Worm (Caenorhabditis elegans) whole organism, young adult: ENCODE measurements around the gene rha-2.

ENCODE experiments used
- B0336.3 ChIP-seq: fragments of 200-800 bp; sonication (Bioruptor generic); IDR thresholded peaks from 2 replicates; pipeline ENCODE4 v1.3.6; 2022; ENCODE audit warnings: missing genetic modification characterization, missing compliant biosample characterization
- C17E4.6 ChIP-seq: fragments of 200-800 bp; sonication (Bioruptor generic); IDR thresholded peaks from 2 replicates; pipeline ENCODE4 v1.3.6; 2022; ENCODE audit warnings: missing genetic modification reagents, missing genetic modification characterization, missing compliant biosample characterization
- F22D6.2 ChIP-seq: sonication (generic microtip); optimal IDR thresholded peaks from 2 replicates; lab custom pipeline; 2016; ENCODE audit warnings: mild to moderate bottlenecking, missing genetic modification characterization, missing compliant biosample characterization
- F49E8.2 ChIP-seq: sonication (generic microtip); optimal IDR thresholded peaks from 3 replicates; lab custom pipeline; 2017; ENCODE audit warnings: missing genetic modification characterization, mild to moderate bottlenecking, missing compliant biosample characterization, antibody characterized with exemption, moderate library complexity; ENCODE audit not compliant: insufficient read depth
- F55B11.4 ChIP-seq: sonication (generic microtip); optimal IDR thresholded peaks from 2 replicates; lab custom pipeline; 2016; ENCODE audit warnings: missing compliant biosample characterization, missing genetic modification characterization, borderline replicate concordance; ENCODE audit not compliant: insufficient read depth
- Y53G8AR.9 ChIP-seq: fragments of 200-800 bp; sonication (Bioruptor generic); conservative IDR thresholded peaks from 2 replicates; pipeline ENCODE4 v1.3.6; 2022; ENCODE audit warnings: missing genetic modification reagents, missing genetic modification characterization, missing compliant biosample characterization
- ZK185.1 ChIP-seq: sonication (generic microtip); optimal IDR thresholded peaks from 2 replicates; lab custom pipeline; 2016; ENCODE audit warnings: mild to moderate bottlenecking, missing genetic modification characterization, missing compliant biosample characterization; ENCODE audit not compliant: poor library complexity, severe bottlenecking
- ama-1 ChIP-seq, 3 experiments: fragments of 150-350 bp in 1 of 3; sonication (generic microtip) in 2 of 3; optimal IDR thresholded peaks; 2 replicates each; lab custom pipeline; 2014 to 2018; ENCODE audit warnings: missing biosample characterization in 2 of 3, missing genetic modification characterization in 2 of 3, missing genetic modification reagents in 2 of 3
- atf-7 ChIP-seq: sonication (generic microtip); optimal IDR thresholded peaks from 2 replicates; lab custom pipeline; 2017; ENCODE audit warnings: mild to moderate bottlenecking, missing genetic modification characterization, missing compliant biosample characterization
- attf-5 ChIP-seq: fragments of 200-800 bp; sonication (Bioruptor generic); optimal IDR thresholded peaks from 2 replicates; lab custom pipeline; 2018; ENCODE audit warnings: mild to moderate bottlenecking, missing genetic modification characterization, missing compliant biosample characterization
- bed-1 ChIP-seq: fragments of 200-800 bp; sonication (Bioruptor generic); IDR thresholded peaks from 2 replicates; pipeline ENCODE4 v1.3.6; 2022; ENCODE audit warnings: missing genetic modification reagents, missing genetic modification characterization, missing compliant biosample characterization
- chd-7 ChIP-seq: sonication (generic microtip); optimal IDR thresholded peaks from 2 replicates; lab custom pipeline; 2016; ENCODE audit warnings: mild to moderate bottlenecking, missing genetic modification characterization, moderate library complexity, missing compliant biosample characterization
- dox-1 ChIP-seq: fragments of 200-800 bp; sonication (Bioruptor generic); IDR thresholded peaks from 2 replicates; pipeline ENCODE4 v1.3.6; 2022; ENCODE audit warnings: missing genetic modification reagents, missing genetic modification characterization, missing compliant biosample characterization
- efl-1 ChIP-seq: fragments of 150-350 bp; optimal IDR thresholded peaks from 2 replicates; lab custom pipeline; 2014; ENCODE audit warnings: missing biosample characterization, missing genetic modification reagents, missing genetic modification characterization
- egl-18 ChIP-seq: fragments of 200-800 bp; sonication (Bioruptor generic); IDR thresholded peaks from 2 replicates; pipeline ENCODE4 v1.3.6; 2022; ENCODE audit warnings: missing genetic modification reagents, missing genetic modification characterization, missing compliant biosample characterization
- egrh-3 ChIP-seq: fragments of 200-800 bp; sonication (Bioruptor generic); IDR thresholded peaks from 2 replicates; pipeline ENCODE4 v1.3.6; 2022; ENCODE audit warnings: missing genetic modification reagents, missing genetic modification characterization, missing compliant biosample characterization
- ekl-4 ChIP-seq: fragments of 200-800 bp; sonication (Bioruptor generic); IDR thresholded peaks from 2 replicates; pipeline ENCODE4 v1.3.6; 2022; ENCODE audit warnings: missing genetic modification reagents, missing genetic modification characterization, missing compliant biosample characterization
- gei-17 ChIP-seq: fragments of 200-800 bp; sonication (Bioruptor generic); optimal IDR thresholded peaks from 2 replicates; lab custom pipeline; 2018; ENCODE audit warnings: mild to moderate bottlenecking, missing genetic modification characterization, missing compliant biosample characterization
- hmg-1.2 ChIP-seq: fragments of 200-800 bp; sonication (Bioruptor generic); IDR thresholded peaks from 2 replicates; pipeline ENCODE4 v1.3.6; 2022; ENCODE audit warnings: missing genetic modification reagents, missing genetic modification characterization, missing compliant biosample characterization
- hmg-20 ChIP-seq: fragments of 200-800 bp; sonication (Bioruptor generic); IDR thresholded peaks from 2 replicates; pipeline ENCODE4 v1.3.6; 2022; ENCODE audit warnings: missing genetic modification reagents, missing genetic modification characterization, missing compliant biosample characterization
- let-526 ChIP-seq: fragments of 200-800 bp; sonication (Bioruptor generic); IDR thresholded peaks from 2 replicates; pipeline ENCODE4 v1.3.6; 2022; ENCODE audit warnings: missing genetic modification reagents, missing genetic modification characterization, missing compliant biosample characterization
- let-607 ChIP-seq, 2 experiments: fragments of 200-800 bp in 1 of 2; sonication (Bioruptor generic) in 1 of 2; sonication (generic microtip) in 1 of 2; optimal IDR thresholded peaks; 2 replicates each; lab custom pipeline; 2016 to 2018; ENCODE audit warnings: mild to moderate bottlenecking in 2 of 2, missing compliant biosample characterization in 2 of 2, missing genetic modification characterization in 2 of 2, moderate library complexity in 2 of 2, missing genotype in 1 of 2
- lin-54 ChIP-seq: fragments of 200-800 bp; sonication (Bioruptor generic); optimal IDR thresholded peaks from 2 replicates; lab custom pipeline; 2018; ENCODE audit warnings: mild to moderate bottlenecking, missing genetic modification characterization, missing compliant biosample characterization
- lsl-1 ChIP-seq: fragments of 200-800 bp; sonication (Bioruptor generic); optimal IDR thresholded peaks from 2 replicates; lab custom pipeline; 2018; ENCODE audit warnings: mild to moderate bottlenecking, missing genetic modification characterization, moderate library complexity, missing compliant biosample characterization
- madf-10 ChIP-seq: sonication (generic microtip); optimal IDR thresholded peaks from 2 replicates; lab custom pipeline; 2016; ENCODE audit warnings: mild to moderate bottlenecking, missing genetic modification characterization, missing compliant biosample characterization
- mcd-1 ChIP-seq: fragments of 200-800 bp; sonication (Bioruptor generic); IDR thresholded peaks from 2 replicates; pipeline ENCODE4 v1.3.6; 2022; ENCODE audit warnings: missing genetic modification reagents, missing genetic modification characterization, missing compliant biosample characterization
- nfya-2 ChIP-seq: fragments of 200-800 bp; sonication (Bioruptor generic); IDR thresholded peaks from 2 replicates; pipeline ENCODE4 v1.3.6; 2022; ENCODE audit warnings: missing genetic modification reagents, missing genetic modification characterization, missing compliant biosample characterization
- nfyb-1 ChIP-seq: fragments of 200-800 bp; sonication (Bioruptor generic); IDR thresholded peaks from 2 replicates; pipeline ENCODE4 v1.3.6; 2022; ENCODE audit warnings: missing genetic modification reagents, missing genetic modification characterization, missing compliant biosample characterization
- nhr-80 ChIP-seq: sonication (generic microtip); optimal IDR thresholded peaks from 2 replicates; lab custom pipeline; 2016; ENCODE audit warnings: missing genetic modification characterization, missing compliant biosample characterization
- nhr-90 ChIP-seq: sonication (generic microtip); optimal IDR thresholded peaks from 2 replicates; lab custom pipeline; 2016; ENCODE audit warnings: missing genotype, mild to moderate bottlenecking, missing genetic modification characterization, missing compliant biosample characterization
- pbrm-1 ChIP-seq: fragments of 200-800 bp; sonication (Bioruptor generic); IDR thresholded peaks from 2 replicates; pipeline ENCODE4 v1.3.6; 2022; ENCODE audit warnings: missing genetic modification reagents, missing genetic modification characterization, missing compliant biosample characterization
- repo-1 ChIP-seq: sonication (generic microtip); optimal IDR thresholded peaks from 2 replicates; lab custom pipeline; 2017; ENCODE audit warnings: mild to moderate bottlenecking, missing genetic modification characterization, missing compliant biosample characterization
- snpc-3.4 ChIP-seq: sonication (generic microtip); optimal IDR thresholded peaks from 2 replicates; lab custom pipeline; 2017; ENCODE audit warnings: missing genetic modification characterization, mild to moderate bottlenecking, missing compliant biosample characterization, antibody characterized with exemption, moderate library complexity, missing genotype, missing genetic modification reagents
- snpc-4 ChIP-seq, 5 experiments: fragments of 150-350 bp in 1 of 5; sonication (generic microtip) in 4 of 5; optimal IDR thresholded peaks; 2 replicates each; lab custom pipeline; 2014 to 2018; ENCODE audit warnings: missing genetic modification characterization in 5 of 5, missing biosample characterization in 3 of 5, antibody characterized with exemption in 2 of 5, mild to moderate bottlenecking in 2 of 5, missing compliant biosample characterization in 2 of 5, missing genotype in 2 of 5, moderate library complexity in 2 of 5, missing genetic modification reagents in 1 of 5
- somi-1 ChIP-seq: fragments of 200-800 bp; sonication (Bioruptor generic); optimal IDR thresholded peaks from 2 replicates; lab custom pipeline; 2018; ENCODE audit warnings: mild to moderate bottlenecking, missing genetic modification characterization, missing compliant biosample characterization
- tbp1 ChIP-seq: fragments of 200-800 bp; sonication (Bioruptor generic); optimal IDR thresholded peaks from 2 replicates; lab custom pipeline; 2018; ENCODE audit warnings: mild to moderate bottlenecking, missing genetic modification characterization, missing compliant biosample characterization
- tlf-1 ChIP-seq: fragments of 200-800 bp; sonication (Bioruptor generic); optimal IDR thresholded peaks from 2 replicates; lab custom pipeline; 2018; ENCODE audit warnings: mild to moderate bottlenecking, missing genetic modification characterization, missing compliant biosample characterization
- unc-130 ChIP-seq: sonication (generic microtip); optimal IDR thresholded peaks from 2 replicates; lab custom pipeline; 2016; ENCODE audit warnings: missing genetic modification reagents, missing genetic modification characterization, missing compliant biosample characterization
- unc-62 ChIP-seq: fragments of 150-350 bp; optimal IDR thresholded peaks from 2 replicates; lab custom pipeline; 2014; ENCODE audit warnings: missing biosample characterization, missing genetic modification reagents, missing genetic modification characterization
- xnd-1 ChIP-seq: sonication (generic microtip); optimal IDR thresholded peaks from 2 replicates; lab custom pipeline; 2016; ENCODE audit warnings: missing genotype, missing genetic modification reagents, missing genetic modification characterization, missing compliant biosample characterization
- ztf-22 ChIP-seq: fragments of 200-800 bp; sonication (Bioruptor generic); optimal IDR thresholded peaks from 2 replicates; lab custom pipeline; 2018; ENCODE audit warnings: mild to moderate bottlenecking, missing genetic modification characterization, moderate library complexity, missing compliant biosample characterization
- ztf-26 ChIP-seq: sonication (generic microtip); optimal IDR thresholded peaks from 2 replicates; lab custom pipeline; 2017; ENCODE audit warnings: missing genetic modification characterization, missing compliant biosample characterization
- ztf-28 ChIP-seq: fragments of 200-800 bp; sonication (Bioruptor generic); IDR thresholded peaks from 2 replicates; pipeline ENCODE4 v1.3.6; 2022; ENCODE audit warnings: missing genetic modification reagents, missing genetic modification characterization, missing compliant biosample characterization
- ztf-3 ChIP-seq: fragments of 200-800 bp; sonication (Bioruptor generic); optimal IDR thresholded peaks from 2 replicates; lab custom pipeline; 2018; ENCODE audit warnings: mild to moderate bottlenecking, missing genetic modification characterization, missing compliant biosample characterization

The rha-2 gene

DNA sequence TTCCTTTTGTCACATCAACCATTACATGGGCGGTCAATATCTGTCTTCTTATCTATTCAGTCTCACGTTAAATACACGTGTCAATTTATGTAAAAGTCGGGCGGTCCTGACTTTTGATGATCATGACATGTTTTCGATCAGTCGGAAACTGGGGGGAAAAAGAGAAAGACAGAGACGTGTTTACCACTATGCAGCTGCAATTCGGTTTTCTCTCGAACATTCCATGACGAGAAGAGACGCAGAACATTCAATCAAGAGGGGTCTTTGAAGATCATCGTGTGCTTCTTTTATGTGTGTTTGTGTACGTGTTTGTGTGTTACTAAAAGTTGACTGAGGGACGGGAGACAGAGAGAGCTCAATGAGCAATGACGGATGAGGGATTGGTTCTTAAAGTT lies 44.0 kb upstream of the rha-2 start (continued):
- TF ChIP-seq somi-1 (GFP tag; lab: Kevin White, UChicago) (peak; percentile 94), egl-18 (GFP tag; lab: Robert Waterston, UW) (no peak), Y53G8AR.9 (GFP tag; lab: Robert Waterston, UW) (0 out of 2 replicates have a peak, but pooled peaks have one; percentile 48), hmg-20 (GFP tag; lab: Robert Waterston, UW) (no peak), let-607 (tag; optimal IDR thresholded peaks at IDR 0.05; lab: Kevin White, UChicago) (peak in 1 of 2 experiments; percentile 85), F22D6.2 (peak; percentile 80), ama-1 (optimal IDR thresholded peaks at IDR 0.05; lab: Kevin White, UChicago) (peak; percentile 9), ama-1 (GFP tag; optimal IDR thresholded peaks at IDR 0.05; lab: Kevin White, UChicago) (no peak), attf-5 (GFP tag; lab: Kevin White, UChicago) (peak; percentile 72), tlf-1 (peak; percentile 86), nhr-90 (tag; lab: Kevin White, UChicago) (peak; percentile 38), madf-10 (peak; percentile 45), atf-7 (tag; lab: Kevin White, UChicago) (peak; percentile 77), F55B11.4 (tag; lab: Kevin White, UChicago) (no peak), F49E8.2 (tag; lab: Kevin White, UChicago) (no peak), ztf-3 (GFP tag; lab: Kevin White, UChicago) (peak; percentile 5), egrh-3 (0 out of 2 replicates have a peak, but pooled peaks have one; percentile 8), ekl-4 (0 out of 2 replicates have a peak, but pooled peaks have one; percentile 18), xnd-1 (tag; lab: Kevin White, UChicago) (no peak), efl-1 (no peak), gei-17 (GFP tag; lab: Kevin White, UChicago) (peak; percentile 60), mcd-1 (GFP tag; lab: Robert Waterston, UW) (peak; percentile 46; the same call in 1 of the 2 replicates), ztf-28 (no peak), C17E4.6 (no peak), unc-130 (no peak), nfyb-1 (GFP tag; lab: Robert Waterston, UW) (peak; percentile 72; the same call in 1 of the 2 replicates), let-526 (GFP tag; lab: Robert Waterston, UW) (peak; percentile 53; the same call in 1 of the 2 replicates), snpc-3.4 (peak; percentile 12), nhr-80 (peak; percentile 81), dox-1 (peak; percentile 52; the same call in 1 of the 2 replicates), ztf-22 (GFP tag; lab: Kevin White, UChicago) (peak; percentile 64), unc-62 (GFP tag; lab: Kevin White, UChicago) (peak; percentile 35), nfya-2 (GFP tag; lab: Robert Waterston, UW) (no peak), ZK185.1 (tag; lab: Kevin White, UChicago) (peak; percentile 39), pbrm-1 (GFP tag; lab: Robert Waterston, UW) (peak; percentile 47; the same call in 1 of the 2 replicates), ztf-26 (peak; percentile 93), bed-1 (GFP tag; lab: Robert Waterston, UW) (0 out of 2 replicates have a peak, but pooled peaks have one; percentile 79), repo-1 (tag; lab: Kevin White, UChicago) (peak; percentile 51), chd-7 (peak; percentile 88), B0336.3 (GFP tag; lab: Robert Waterston, UW) (peak; percentile 91), lsl-1 (GFP tag; lab: Kevin White, UChicago) (no peak), hmg-1.2 (GFP tag; lab: Robert Waterston, UW) (peak; percentile 58), snpc-4 (GFP tag; optimal IDR thresholded peaks at IDR 0.05; lab: Kevin White, UChicago) (no peak), snpc-4 (tag; optimal IDR thresholded peaks at IDR 0.05; lab: Kevin White, UChicago) (peak in 3 of 4 experiments; percentile 52 to 64 (median 60)), lin-54 (GFP tag; lab: Kevin White, UChicago) (peak; percentile 24), tbp1 (GFP tag; lab: Kevin White, UChicago) (peak; percentile 68)
